Worm (Caenorhabditis elegans): ENCODE results near the gene R10F2.4.

- TF ChIP-seq scrt-1 (GFP tag; IDR thresholded peaks at IDR 0.05) (no peak), ceh-13 (GFP tag; optimal IDR thresholded peaks at IDR 0.05) (no peak), hnd-1 (tag; optimal IDR thresholded peaks at IDR 0.05) (no peak), flt-1 (GFP tag; IDR thresholded peaks at IDR 0.05) (no peak), ama-1 (optimal IDR thresholded peaks at IDR 0.05) (no peak), tra-4 (tag; optimal IDR thresholded peaks at IDR 0.05) (no peak), ets-7 (tag; optimal IDR thresholded peaks at IDR 0.05) (no peak), ceh-36 (tag; optimal IDR thresholded peaks at IDR 0.05) (no peak), hmg-4 (GFP tag; optimal IDR thresholded peaks at IDR 0.05) (no peak), F13C5.2 (tag; optimal IDR thresholded peaks at IDR 0.05) (no peak), sea-1 (GFP tag; conservative IDR thresholded peaks at IDR 0.05) (no peak), pes-1 (GFP tag; IDR thresholded peaks at IDR 0.05) (no peak), hmbx-1 (tag; optimal IDR thresholded peaks at IDR 0.05) (no peak)
These were observed 21.8 kb downstream of the R10F2.4 start, which contains the start of gene idpa-1 for ce11 chrIII:2901117-2901516.
